Fruit fly (Drosophila melanogaster) whole organism, embryonic: ENCODE data around the gene CG43618.
A peak's percentile ranks its signal among the peaks of the same experiment; 100 is the strongest.

Source experiments
- ATbp ChIP-seq: fragments of 200-800 bp; sonication (Bioruptor generic); optimal IDR thresholded peaks from 2 replicates; lab custom pipeline; 2017; ENCODE audit warnings: missing biosample characterization, mild to moderate bottlenecking, missing genetic modification characterization, missing genetic modification reagents
- C15 ChIP-seq: fragments of 200-800 bp; sonication (Bioruptor generic); IDR thresholded peaks from 3 replicates; pipeline ENCODE4 v1.3.6; 2022; ENCODE audit warnings: missing biosample characterization, missing genetic modification characterization
- CG10274 ChIP-seq: fragments of 200-800 bp; sonication (Bioruptor generic); optimal IDR thresholded peaks from 3 replicates; lab custom pipeline; 2017; ENCODE audit warnings: missing biosample characterization, mild to moderate bottlenecking, missing genetic modification characterization
- CG11085 ChIP-seq: fragments of 200-800 bp; sonication (Bioruptor generic); IDR thresholded peaks from 2 replicates; pipeline ENCODE4 v1.3.6; 2022; ENCODE audit warnings: missing biosample characterization, missing genetic modification characterization
- CG11696 ChIP-seq: fragments of 200-800 bp; sonication (Bioruptor generic); IDR thresholded peaks from 2 replicates; pipeline ENCODE4 v1.3.6; 2022; ENCODE audit warnings: missing biosample characterization, missing genetic modification characterization
- CG12744 ChIP-seq: fragments of 200-800 bp; sonication (Bioruptor generic); optimal IDR thresholded peaks from 2 replicates; lab custom pipeline; 2016; ENCODE audit warnings: missing biosample characterization, missing genetic modification characterization
- CG12942 ChIP-seq: fragments of 200-800 bp; sonication (Bioruptor generic); optimal IDR thresholded peaks from 3 replicates; lab custom pipeline; 2016; ENCODE audit warnings: missing biosample characterization, missing genetic modification characterization
- CG15479 ChIP-seq: fragments of 200-800 bp; sonication (Bioruptor generic); optimal IDR thresholded peaks from 3 replicates; lab custom pipeline; 2019; ENCODE audit warnings: missing biosample characterization, mild to moderate bottlenecking, missing genetic modification characterization, moderate library complexity
- CG15514 ChIP-seq: fragments of 200-800 bp; sonication (Bioruptor generic); optimal IDR thresholded peaks from 3 replicates; lab custom pipeline; 2017; ENCODE audit warnings: missing biosample characterization, missing genetic modification characterization, mild to moderate bottlenecking, moderate library complexity, missing genetic modification reagents
- CG1792 ChIP-seq: fragments of 200-800 bp; sonication (Bioruptor generic); optimal IDR thresholded peaks from 2 replicates; lab custom pipeline; 2016; ENCODE audit warnings: missing biosample characterization, missing genetic modification characterization
- CG2889 ChIP-seq: fragments of 200-800 bp; sonication (Bioruptor generic); IDR thresholded peaks from 3 replicates; pipeline ENCODE4 v1.3.6; 2022; ENCODE audit warnings: missing biosample characterization, missing genetic modification characterization
- CG30431 ChIP-seq: fragments of 200-800 bp; sonication (Bioruptor generic); optimal IDR thresholded peaks from 2 replicates; lab custom pipeline; 2017; ENCODE audit warnings: missing biosample characterization, missing genetic modification characterization
- CG31224 ChIP-seq: fragments of 200-800 bp; sonication (Bioruptor generic); IDR thresholded peaks from 2 replicates; pipeline ENCODE4 v1.3.6; 2022; ENCODE audit warnings: missing biosample characterization, missing genetic modification characterization
- CG31388 ChIP-seq: fragments of 200-800 bp; sonication (Bioruptor generic); optimal IDR thresholded peaks from 2 replicates; lab custom pipeline; 2016; ENCODE audit warnings: missing biosample characterization, missing genetic modification characterization
- CG3407 ChIP-seq: fragments of 200-800 bp; sonication (Bioruptor generic); optimal IDR thresholded peaks from 2 replicates; lab custom pipeline; 2018; ENCODE audit warnings: missing biosample characterization, mild to moderate bottlenecking, missing genetic modification characterization
- CG42726 ChIP-seq: fragments of 200-800 bp; sonication (Bioruptor generic); IDR thresholded peaks from 2 replicates; pipeline ENCODE4 v1.3.6; 2022; ENCODE audit warnings: missing biosample characterization, missing genetic modification characterization; ENCODE audit not compliant: partially characterized antibody
- CG4707 ChIP-seq: fragments of 200-800 bp; sonication (Bioruptor generic); optimal IDR thresholded peaks from 2 replicates; lab custom pipeline; 2018; ENCODE audit warnings: missing biosample characterization, mild to moderate bottlenecking, missing genetic modification characterization, moderate library complexity
- CG4730 ChIP-seq: fragments of 200-800 bp; sonication (Bioruptor generic); IDR thresholded peaks from 2 replicates; pipeline ENCODE4 v1.3.6; 2022; ENCODE audit warnings: missing biosample characterization, missing genetic modification characterization
- CG4820 ChIP-seq: fragments of 200-800 bp; sonication (Bioruptor generic); optimal IDR thresholded peaks from 3 replicates; lab custom pipeline; 2016; ENCODE audit warnings: missing biosample characterization, missing genetic modification characterization
- CG6175 ChIP-seq: fragments of 200-800 bp; sonication (Bioruptor generic); IDR thresholded peaks from 3 replicates; pipeline ENCODE4 v1.3.6; 2022; ENCODE audit warnings: missing biosample characterization, missing genetic modification characterization
- CG8089 ChIP-seq: fragments of 200-800 bp; sonication (Bioruptor generic); optimal IDR thresholded peaks from 3 replicates; lab custom pipeline; 2016; ENCODE audit warnings: missing biosample characterization, missing genetic modification characterization
- CTCF ChIP-seq: fragments of 200-800 bp; sonication (Bioruptor generic); optimal IDR thresholded peaks from 2 replicates; lab custom pipeline; 2017; ENCODE audit warnings: missing biosample characterization, mild to moderate bottlenecking, missing genetic modification characterization, moderate library complexity
- Camta ChIP-seq: fragments of 200-800 bp; sonication (Bioruptor generic); optimal IDR thresholded peaks from 2 replicates; lab custom pipeline; 2016; ENCODE audit warnings: missing biosample characterization, missing genetic modification characterization
- Drgx ChIP-seq: fragments of 200-800 bp; sonication (Bioruptor generic); IDR thresholded peaks from 2 replicates; pipeline ENCODE4 v1.3.6; 2022; ENCODE audit warnings: missing biosample characterization, missing genetic modification characterization
- HmgZ ChIP-seq: fragments of 200-800 bp; sonication (Bioruptor generic); optimal IDR thresholded peaks from 2 replicates; lab custom pipeline; 2018; ENCODE audit warnings: missing biosample characterization, mild to moderate bottlenecking, missing genetic modification characterization
- Hr39 ChIP-seq: fragments of >200 bp; optimal IDR thresholded peaks from 2 replicates; lab custom pipeline; 2017
- Jarid2 ChIP-seq: fragments of 200-800 bp; sonication (Bioruptor generic); optimal IDR thresholded peaks from 3 replicates; lab custom pipeline; 2017; ENCODE audit warnings: mild to moderate bottlenecking, missing biosample characterization, missing genetic modification reagents, missing genetic modification characterization
- Myb ChIP-seq: fragments of 200-800 bp; sonication (Bioruptor generic); optimal IDR thresholded peaks from 2 replicates; lab custom pipeline; 2016; ENCODE audit warnings: missing biosample characterization, missing genetic modification characterization
- Pdp1 ChIP-seq, 2 experiments: fragments of 200-800 bp; sonication (Bioruptor generic); optimal IDR thresholded peaks; 3 replicates each; lab custom pipeline; 2016; ENCODE audit warnings: missing biosample characterization in 2 of 2, missing genetic modification characterization in 2 of 2, mild to moderate bottlenecking in 1 of 2, moderate library complexity in 1 of 2
- Ravus ChIP-seq: fragments of 200-800 bp; sonication (Bioruptor generic); IDR thresholded peaks from 2 replicates; pipeline ENCODE4 v1.3.6; 2022; ENCODE audit warnings: missing biosample characterization, missing genetic modification characterization
- TFAM ChIP-seq: fragments of 200-800 bp; sonication (Bioruptor generic); optimal IDR thresholded peaks from 2 replicates; lab custom pipeline; 2017; ENCODE audit warnings: missing biosample characterization, missing genetic modification characterization, inconsistent platforms
- bigmax ChIP-seq: fragments of 200-800 bp; sonication (Bioruptor generic); optimal IDR thresholded peaks from 2 replicates; lab custom pipeline; 2018; ENCODE audit warnings: missing biosample characterization, mild to moderate bottlenecking, missing genetic modification characterization
- dm ChIP-seq: fragments of 200-800 bp; sonication (Bioruptor generic); optimal IDR thresholded peaks from 3 replicates; lab custom pipeline; 2016; ENCODE audit warnings: missing biosample characterization, missing genetic modification characterization
- dpn ChIP-seq, 2 experiments: fragments of 200-800 bp; sonication (Bioruptor generic); optimal IDR thresholded peaks; 3 replicates each; lab custom pipeline; 2016; ENCODE audit warnings: missing biosample characterization in 2 of 2, missing genetic modification characterization in 2 of 2
- ems ChIP-seq: fragments of 200-800 bp; sonication (Bioruptor generic); optimal IDR thresholded peaks from 3 replicates; lab custom pipeline; 2016; ENCODE audit warnings: missing biosample characterization, missing genetic modification characterization
- eve ChIP-seq, 2 experiments: fragments of >200 bp; optimal IDR thresholded peaks; 2 replicates each; lab custom pipeline; 2017; ENCODE audit warnings: missing biosample characterization in 2 of 2, missing genetic modification characterization in 2 of 2
- exex ChIP-seq: fragments of 200-800 bp; sonication (Bioruptor generic); optimal IDR thresholded peaks from 4 replicates; lab custom pipeline; 2018; ENCODE audit warnings: missing biosample characterization, mild to moderate bottlenecking, missing genetic modification characterization, moderate library complexity
- grn ChIP-seq: fragments of 200-800 bp; sonication (Bioruptor generic); optimal IDR thresholded peaks from 3 replicates; lab custom pipeline; 2017; ENCODE audit warnings: missing biosample characterization, missing genetic modification characterization
- hbn ChIP-seq: fragments of 200-800 bp; sonication (Bioruptor generic); IDR thresholded peaks from 2 replicates; pipeline ENCODE4 v1.3.6; 2022; ENCODE audit warnings: missing biosample characterization, missing genetic modification characterization; ENCODE audit not compliant: partially characterized antibody
- lilli ChIP-seq: fragments of 200-800 bp; sonication (Bioruptor generic); optimal IDR thresholded peaks from 3 replicates; lab custom pipeline; 2016; ENCODE audit warnings: missing biosample characterization, missing genetic modification characterization
- mirr ChIP-seq: fragments of 200-800 bp; sonication (Bioruptor generic); optimal IDR thresholded peaks from 3 replicates; lab custom pipeline; 2018; ENCODE audit warnings: missing biosample characterization, mild to moderate bottlenecking, missing genetic modification characterization
- nom ChIP-seq: fragments of 200-800 bp; sonication (Bioruptor generic); optimal IDR thresholded peaks from 2 replicates; lab custom pipeline; 2017; ENCODE audit warnings: missing biosample characterization, missing genetic modification characterization, mild to moderate bottlenecking, moderate library complexity, missing genetic modification reagents
- odd ChIP-seq: fragments of 200-800 bp; sonication (Bioruptor generic); optimal IDR thresholded peaks from 2 replicates; lab custom pipeline; 2017; ENCODE audit warnings: missing biosample characterization, mild to moderate bottlenecking, missing genetic modification characterization
- pan ChIP-seq, 4 experiments: fragments of >200 bp in 3 of 4; fragments of 200-800 bp in 1 of 4; sonication (Bioruptor generic) in 1 of 4; optimal IDR thresholded peaks in 3 of 4; IDR thresholded peaks in 1 of 4; 2 replicates each; pipeline versions ENCODE4 v1.3.6 to Lab custom; 2017 to 2022; ENCODE audit warnings: missing biosample characterization in 2 of 4, missing genetic modification characterization in 2 of 4, mixed read lengths in 1 of 4
- pfk ChIP-seq: fragments of 200-800 bp; sonication (Bioruptor generic); optimal IDR thresholded peaks from 2 replicates; lab custom pipeline; 2018; ENCODE audit warnings: missing biosample characterization, mild to moderate bottlenecking, missing genetic modification characterization, moderate library complexity
- ranshi ChIP-seq: fragments of 200-800 bp; sonication (Bioruptor generic); IDR thresholded peaks from 2 replicates; pipeline ENCODE4 v1.3.6; 2022; ENCODE audit warnings: missing biosample characterization, missing genetic modification characterization
- row ChIP-seq: fragments of 200-800 bp; sonication (Bioruptor generic); IDR thresholded peaks from 3 replicates; pipeline ENCODE4 v1.3.6; 2022; ENCODE audit warnings: missing biosample characterization, missing genetic modification characterization
- schlank ChIP-seq: fragments of 200-800 bp; sonication (Bioruptor generic); optimal IDR thresholded peaks from 2 replicates; lab custom pipeline; 2018; ENCODE audit warnings: missing biosample characterization, mild to moderate bottlenecking, missing genetic modification characterization
- seq ChIP-seq: fragments of 200-800 bp; sonication (Bioruptor generic); IDR thresholded peaks from 2 replicates; pipeline ENCODE4 v1.3.6; 2022; ENCODE audit warnings: missing biosample characterization, missing genetic modification characterization
- sug ChIP-seq: fragments of 200-800 bp; optimal IDR thresholded peaks from 2 replicates; lab custom pipeline; 2019; ENCODE audit warnings: missing biosample characterization, mild to moderate bottlenecking, missing genetic modification characterization, moderate library complexity
- tio ChIP-seq: fragments of 200-800 bp; sonication (Bioruptor generic); optimal IDR thresholded peaks from 2 replicates; lab custom pipeline; 2017; ENCODE audit warnings: missing biosample characterization, missing genetic modification characterization, inconsistent platforms

Gene CG43618

DNA sequence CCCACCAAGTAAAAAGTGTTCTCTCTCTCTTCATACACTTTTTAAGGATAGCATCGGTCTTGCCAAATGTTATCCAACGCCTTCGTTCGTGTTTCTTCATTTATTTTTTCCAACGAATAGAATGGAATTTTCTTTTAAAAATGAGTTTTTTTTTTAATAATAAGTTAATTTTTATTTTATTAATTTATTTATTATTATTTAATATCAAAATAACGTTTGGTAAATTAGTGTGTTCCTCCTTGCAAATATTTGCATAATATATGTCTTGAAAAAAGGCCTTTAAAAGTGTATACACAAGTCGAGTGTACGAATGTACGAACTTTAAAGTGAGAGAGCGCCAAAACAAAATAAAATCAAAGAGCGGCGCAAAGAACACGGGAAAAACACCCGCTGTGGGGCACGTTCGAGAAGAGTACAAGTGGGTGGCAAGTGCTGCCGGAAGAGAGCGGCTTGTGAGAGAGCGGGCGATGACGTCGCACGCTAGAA is 21.7 kb upstream of the CG43618 start (continued):
- 0 out of 2 replicates have a peak, but pooled peaks have one; percentile 28 for TF ChIP-seq hbn
- TF ChIP-seq row (GFP tag; lab: Robert Waterston, UW): peak; percentile 93
- TF ChIP-seq CG11085: no peak; the same call in 1 of the 2 replicates
- TF ChIP-seq CG12744 (GFP tag; lab: Kevin White, UChicago): no peak
- TF ChIP-seq CG4707 (GFP tag; lab: Kevin White, UChicago): no peak
- peak; percentile 35; the same call in 1 of the 2 replicates for TF ChIP-seq CG31224 (GFP tag; lab: Robert Waterston, UW)
- TF ChIP-seq CG11696: peak; percentile 35; the same call in 1 of the 2 replicates
- TF ChIP-seq CG12942 (GFP tag; lab: Kevin White, UChicago): peak; percentile 81
- peak; percentile 40 for TF ChIP-seq exex (tag; lab: Kevin White, UChicago)
- peak; percentile 39 for TF ChIP-seq CG10274 (GFP tag; lab: Kevin White, UChicago)
- peak; percentile 27 for TF ChIP-seq Jarid2 (GFP tag; lab: Kevin White, UChicago)
- TF ChIP-seq CG2889 (GFP tag; lab: Robert Waterston, UW): 0 out of 3 replicates have a peak, but pooled peaks have one; percentile 13
- TF ChIP-seq bigmax (GFP tag; lab: Kevin White, UChicago): no peak
- TF ChIP-seq Drgx (GFP tag; lab: Robert Waterston, UW): peak; percentile 65
- TF ChIP-seq ranshi: peak; percentile 69
- TF ChIP-seq CG15514 (GFP tag; lab: Kevin White, UChicago): peak; percentile 45
- TF ChIP-seq CG1792: no peak
- TF ChIP-seq pan (optimal IDR thresholded peaks at IDR 0.05; lab: Kevin White, UChicago): no peak
- peak in 1 of 2 experiments; percentile 75 for TF ChIP-seq pan (GFP tag; optimal IDR thresholded peaks at IDR 0.05 in 1 of 2, IDR thresholded peaks at IDR 0.05 in 1 of 2)
- TF ChIP-seq dm: no peak
- TF ChIP-seq ems (GFP tag; lab: Kevin White, UChicago): peak; percentile 42
- TF ChIP-seq pfk (GFP tag; lab: Kevin White, UChicago): no peak
- no peak for TF ChIP-seq mirr (GFP tag; lab: Kevin White, UChicago)
- peak; percentile 23 for TF ChIP-seq CTCF (GFP tag; lab: Kevin White, UChicago)
- TF ChIP-seq CG3407 (GFP tag; lab: Kevin White, UChicago): peak; percentile 73
- TF ChIP-seq Ravus: no peak; the same call in 1 of the 2 replicates
- no peak for TF ChIP-seq sug
- no peak for TF ChIP-seq Hr39
- TF ChIP-seq CG8089 (GFP tag; lab: Kevin White, UChicago): no peak
- no peak for TF ChIP-seq CG4820 (GFP tag; lab: Kevin White, UChicago)
- no peak for TF ChIP-seq CG31388 (GFP tag; lab: Kevin White, UChicago)
- peak in 1 of 2 experiments; percentile 89 for TF ChIP-seq dpn (GFP tag; optimal IDR thresholded peaks at IDR 0.05; lab: Kevin White, UChicago)
- TF ChIP-seq schlank (tag; lab: Kevin White, UChicago): peak; percentile 48
- no peak for TF ChIP-seq C15
- peak; percentile 68 for TF ChIP-seq lilli (GFP tag; lab: Kevin White, UChicago)
- no peak for TF ChIP-seq CG15479 (GFP tag; lab: Kevin White, UChicago)
- TF ChIP-seq ATbp (GFP tag; lab: Kevin White, UChicago): peak; percentile 86
- peak; percentile 8 for TF ChIP-seq Myb
- TF ChIP-seq TFAM (GFP tag; lab: Kevin White, UChicago): no peak
- peak; percentile 50 for TF ChIP-seq seq (GFP tag; lab: Robert Waterston, UW)
- TF ChIP-seq CG42726 (GFP tag; lab: Robert Waterston, UW): no peak
- TF ChIP-seq CG6175 (GFP tag; lab: Robert Waterston, UW): no peak; the same call in 2 of the 3 replicates
- TF ChIP-seq tio (GFP tag; lab: Kevin White, UChicago): peak; percentile 81
- TF ChIP-seq Pdp1 (GFP tag; optimal IDR thresholded peaks at IDR 0.05; lab: Kevin White, UChicago): peak; percentile 45 to 66
- TF ChIP-seq nom (GFP tag; lab: Kevin White, UChicago): peak; percentile 87
- TF ChIP-seq grn (GFP tag; lab: Kevin White, UChicago): no peak
- TF ChIP-seq CG30431 (GFP tag; lab: Kevin White, UChicago): peak; percentile 80
- peak; percentile 93 for TF ChIP-seq odd (GFP tag; lab: Kevin White, UChicago)
- TF ChIP-seq CG4730 (GFP tag; lab: Robert Waterston, UW): no peak
- no peak for TF ChIP-seq eve (GFP tag; optimal IDR thresholded peaks at IDR 0.05; lab: Kevin White, UChicago)
- TF ChIP-seq Camta: no peak
- TF ChIP-seq HmgZ: peak; percentile 47
